Worm (Caenorhabditis elegans): ENCODE data around the gene F40F8.12.
A peak's percentile ranks its signal among the peaks of the same experiment; 100 is the strongest.

Gene F40F8.12

DNA sequence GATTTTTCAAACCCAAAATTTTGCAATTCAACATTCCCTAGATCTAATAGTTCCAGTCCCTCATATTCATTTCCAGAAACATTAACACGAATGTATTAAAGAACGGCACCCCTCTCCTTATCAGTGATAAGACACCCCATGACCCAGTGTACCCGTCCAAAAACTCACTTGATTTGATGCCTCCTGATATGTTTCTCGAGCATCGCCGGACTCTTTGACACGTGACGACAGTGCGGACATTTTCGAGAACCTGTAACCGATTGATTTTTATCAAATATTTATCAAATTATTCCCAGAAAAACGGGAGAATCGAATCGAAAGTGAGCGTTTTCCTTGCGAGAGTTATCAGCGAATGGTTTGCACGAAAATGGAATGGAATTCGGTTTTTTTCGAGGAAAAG, 21.4 kb downstream of the F40F8.12 start (continued):
- TF ChIP-seq F39B2.1 (GFP tag; IDR thresholded peaks at IDR 0.05) (no peak), egl-44 (GFP tag; IDR thresholded peaks at IDR 0.05) (no peak), egl-18 (GFP tag; IDR thresholded peaks at IDR 0.05) (no peak), dpl-1 (GFP tag; optimal IDR thresholded peaks at IDR 0.05) (no peak), attf-6 (GFP tag; IDR thresholded peaks at IDR 0.05) (no peak), dpff-1 (tag; optimal IDR thresholded peaks at IDR 0.05) (no peak), snpc-1.1 (tag; optimal IDR thresholded peaks at IDR 0.05; ENCODE audit: insufficient read depth) (no peak), him-1 (tag; optimal IDR thresholded peaks at IDR 0.05) (no peak), fkh-3 (tag; optimal IDR thresholded peaks at IDR 0.05) (no peak), akir-1 (GFP tag; optimal IDR thresholded peaks at IDR 0.05) (no peak), Y95B8A.8 (GFP tag; IDR thresholded peaks at IDR 0.05) (no peak), unc-130 (GFP tag; optimal IDR thresholded peaks at IDR 0.05) (no peak), somi-1 (GFP tag; optimal IDR thresholded peaks at IDR 0.05) (no peak), ceh-58 (GFP tag; IDR thresholded peaks at IDR 0.05) (no peak), let-526 (GFP tag; IDR thresholded peaks at IDR 0.05) (peak; percentile 48; the same call in 1 of the 2 replicates), Y67H2A.10 (GFP tag; conservative IDR thresholded peaks at IDR 0.05) (no peak), hlh-26 (GFP tag; conservative IDR thresholded peaks at IDR 0.05) (no peak), athp-1 (tag; optimal IDR thresholded peaks at IDR 0.05) (no peak), zim-3 (tag; optimal IDR thresholded peaks at IDR 0.05) (no peak), snpc-4 (GFP tag; optimal IDR thresholded peaks at IDR 0.05) (no peak), snpc-4 (tag; optimal IDR thresholded peaks at IDR 0.05) (peak in 1 of 4 experiments; percentile 16), K12H6.12 (tag; optimal IDR thresholded peaks at IDR 0.05) (no peak), F33H1.4 (GFP tag; IDR thresholded peaks at IDR 0.05) (no peak), F23B12.7 (tag; optimal IDR thresholded peaks at IDR 0.05; ENCODE audit: insufficient read depth) (no peak), ceh-91 (GFP tag; IDR thresholded peaks at IDR 0.05) (no peak), nfyb-1 (GFP tag; IDR thresholded peaks at IDR 0.05) (0 out of 2 replicates have a peak, but pooled peaks have one; percentile 44), tlf-1 (GFP tag; optimal IDR thresholded peaks at IDR 0.05) (peak; percentile 42), rec-8 (tag; optimal IDR thresholded peaks at IDR 0.05) (no peak), B0035.1 (tag; optimal IDR thresholded peaks at IDR 0.05) (no peak), pha-4 (tag; optimal IDR thresholded peaks at IDR 0.05) (no peak), tbx-9 (tag; optimal IDR thresholded peaks at IDR 0.05; ENCODE audit: borderline replicate concordance) (no peak), ccch-3 (GFP tag; optimal IDR thresholded peaks at IDR 0.05) (no peak), lag-1 (GFP tag; IDR thresholded peaks at IDR 0.05) (no peak), cebp-2 (GFP tag; IDR thresholded peaks at IDR 0.05) (no peak), tbp1 (GFP tag; optimal IDR thresholded peaks at IDR 0.05) (peak; percentile 34), B0019.2 (GFP tag; conservative IDR thresholded peaks at IDR 0.05) (no peak), efl-1 (GFP tag; optimal IDR thresholded peaks at IDR 0.05) (no peak), C17E4.6 (GFP tag; IDR thresholded peaks at IDR 0.05) (no peak), F10E7.11 (tag; optimal IDR thresholded peaks at IDR 0.05) (no peak), T07F8.4 (tag; optimal IDR thresholded peaks at IDR 0.05) (no peak), F57C9.4 (tag; optimal IDR thresholded peaks at IDR 0.05) (no peak), ztf-22 (GFP tag; optimal IDR thresholded peaks at IDR 0.05) (no peak), mes-4 (tag; optimal IDR thresholded peaks at IDR 0.05) (no peak), nhr-179 (tag; optimal IDR thresholded peaks at IDR 0.05) (no peak), K11D2.4 (GFP tag; IDR thresholded peaks at IDR 0.05) (0 out of 2 replicates have a peak, but pooled peaks have one; percentile 28), D2030.7 (GFP tag; IDR thresholded peaks at IDR 0.05) (no peak), gei-17 (GFP tag; optimal IDR thresholded peaks at IDR 0.05) (no peak), ztf-3 (GFP tag; optimal IDR thresholded peaks at IDR 0.05) (no peak)
